Fruit fly (Drosophila melanogaster) whole organism, wandering third instar larva: ENCODE data around the gene COX6B.

Experiments
- Abd-B ChIP-seq: fragments of >200 bp; optimal IDR thresholded peaks from 2 replicates; lab custom pipeline; 2017; ENCODE audit warnings: missing biosample characterization, missing genetic modification characterization
- CG9705 ChIP-seq: fragments of 200-800 bp; sonication (Bioruptor generic); optimal IDR thresholded peaks from 2 replicates; lab custom pipeline; 2018; ENCODE audit warnings: missing biosample characterization, mild to moderate bottlenecking, missing genetic modification characterization
- Dfd ChIP-seq: fragments of >200 bp; optimal IDR thresholded peaks from 2 replicates; lab custom pipeline; 2017; ENCODE audit warnings: missing biosample characterization, missing genetic modification characterization
- Dif ChIP-seq: fragments of 200-275, 200-300 bp; sonication (Bioruptor generic); optimal IDR thresholded peaks from 2 replicates; lab custom pipeline; 2018; ENCODE audit warnings: missing biosample characterization, missing genetic modification characterization; ENCODE audit not compliant: partially characterized antibody
- GATAd ChIP-seq: sonication (Bioruptor generic); optimal IDR thresholded peaks from 2 replicates; lab custom pipeline; 2016; ENCODE audit warnings: missing biosample characterization, missing genetic modification characterization
- HLH106 ChIP-seq: fragments of 200-800 bp; optimal IDR thresholded peaks from 3 replicates; lab custom pipeline; 2019; ENCODE audit warnings: missing biosample characterization, mild to moderate bottlenecking, missing genetic modification characterization, moderate library complexity
- Hnf4 ChIP-seq: fragments of 200-800 bp; sonication (Bioruptor generic); optimal IDR thresholded peaks from 2 replicates; lab custom pipeline; 2016; ENCODE audit warnings: missing biosample characterization, mild to moderate bottlenecking, missing genetic modification characterization
- Hr78 ChIP-seq: fragments of >200 bp; optimal IDR thresholded peaks from 2 replicates; lab custom pipeline; 2017; ENCODE audit warnings: missing biosample characterization, missing genetic modification characterization
- Hr83 ChIP-seq: fragments of 200-300 bp; sonication (Bioruptor generic); optimal IDR thresholded peaks from 2 replicates; lab custom pipeline; 2016; ENCODE audit warnings: missing biosample characterization, mild to moderate bottlenecking, missing genetic modification characterization, moderate library complexity; ENCODE audit not compliant: poor library complexity, severe bottlenecking
- Jra ChIP-seq: sonication (Bioruptor generic); optimal IDR thresholded peaks from 2 replicates; lab custom pipeline; 2016; ENCODE audit warnings: missing biosample characterization, missing genetic modification characterization
- Mio ChIP-seq: sonication (Bioruptor generic); optimal IDR thresholded peaks from 2 replicates; lab custom pipeline; 2016; ENCODE audit warnings: missing biosample characterization, missing genetic modification characterization
- Myc ChIP-seq: fragments of >200 bp; optimal IDR thresholded peaks from 2 replicates; lab custom pipeline; 2017
- N ChIP-seq: fragments of >200 bp; optimal IDR thresholded peaks from 2 replicates; lab custom pipeline; 2018; ENCODE audit warnings: missing biosample characterization, missing external identifiers, missing genetic modification characterization
- OdsH ChIP-seq: fragments of 200-800 bp; sonication (Bioruptor generic); optimal IDR thresholded peaks from 2 replicates; lab custom pipeline; 2016; ENCODE audit warnings: missing biosample characterization, mild to moderate bottlenecking, missing genetic modification characterization
- Rel ChIP-seq, 2 experiments: fragments of 200-800 bp; sonication (Bioruptor generic) in 1 of 2; optimal IDR thresholded peaks; 2 replicates in 1 of 2; 3 replicates in 1 of 2; lab custom pipeline; 2016 to 2019; ENCODE audit warnings: mild to moderate bottlenecking in 2 of 2, missing biosample characterization in 2 of 2, missing genetic modification characterization in 2 of 2, moderate library complexity in 1 of 2
- Sp1 ChIP-seq: fragments of 200-800 bp; sonication (Bioruptor generic); optimal IDR thresholded peaks from 3 replicates; lab custom pipeline; 2019; ENCODE audit warnings: missing biosample characterization, mild to moderate bottlenecking, missing genetic modification characterization, moderate library complexity
- Vsx2 ChIP-seq: fragments of 200-300, 225-300 bp; sonication (Bioruptor generic); optimal IDR thresholded peaks from 2 replicates; lab custom pipeline; 2018; ENCODE audit warnings: missing biosample characterization, missing genetic modification characterization; ENCODE audit not compliant: partially characterized antibody
- br ChIP-seq: fragments of 200-800 bp; sonication (Bioruptor generic); optimal IDR thresholded peaks from 2 replicates; lab custom pipeline; 2016; ENCODE audit warnings: missing biosample characterization, missing genetic modification characterization
- brk ChIP-seq: fragments of 200-800 bp; sonication (Bioruptor generic); optimal IDR thresholded peaks from 2 replicates; lab custom pipeline; 2016; ENCODE audit warnings: missing biosample characterization, mild to moderate bottlenecking, missing genetic modification characterization
- dl ChIP-seq, 2 experiments: fragments of 175-275, 200-275 bp in 1 of 2; fragments of 200-275 bp in 1 of 2; sonication (Bioruptor generic); optimal IDR thresholded peaks; lab custom pipeline; 2018; ENCODE audit warnings: mild to moderate bottlenecking in 2 of 2, missing biosample characterization in 2 of 2, missing genetic modification characterization in 2 of 2, moderate library complexity in 2 of 2; ENCODE audit not compliant: partially characterized antibody in 2 of 2, insufficient read depth in 1 of 2
- dmrt93B ChIP-seq: fragments of 200-800 bp; sonication (Bioruptor generic); optimal IDR thresholded peaks from 2 replicates; lab custom pipeline; 2018; ENCODE audit warnings: missing biosample characterization, mild to moderate bottlenecking, missing genetic modification characterization
- dsf ChIP-seq: sonication (Bioruptor generic); optimal IDR thresholded peaks from 2 replicates; lab custom pipeline; 2016; ENCODE audit warnings: missing biosample characterization, missing genetic modification characterization, borderline replicate concordance
- ey ChIP-seq: fragments of 200-800 bp; sonication (Bioruptor generic); optimal IDR thresholded peaks from 2 replicates; lab custom pipeline; 2016; ENCODE audit warnings: missing biosample characterization, missing genetic modification characterization
- foxo ChIP-seq, 2 experiments: fragments of 200-800 bp; sonication (Bioruptor generic); optimal IDR thresholded peaks; 2 replicates in 1 of 2; 3 replicates in 1 of 2; lab custom pipeline; 2016 to 2017; ENCODE audit warnings: missing biosample characterization in 2 of 2, missing genetic modification characterization in 2 of 2
- fru ChIP-seq: fragments of 200-800 bp; sonication (Bioruptor generic); optimal IDR thresholded peaks from 3 replicates; lab custom pipeline; 2016; ENCODE audit warnings: missing biosample characterization, mild to moderate bottlenecking, missing genetic modification characterization
- h ChIP-seq: fragments of 200-800 bp; sonication (Bioruptor generic); optimal IDR thresholded peaks from 3 replicates; lab custom pipeline; 2016; ENCODE audit warnings: missing biosample characterization, mild to moderate bottlenecking, missing genetic modification characterization
- jim ChIP-seq: fragments of 175-275, 200-325 bp; sonication (Bioruptor generic); optimal IDR thresholded peaks from 2 replicates; lab custom pipeline; 2016; ENCODE audit warnings: missing biosample characterization, mild to moderate bottlenecking, missing genetic modification characterization
- lola ChIP-seq: fragments of >200 bp; optimal IDR thresholded peaks from 2 replicates; lab custom pipeline; 2017; ENCODE audit warnings: missing biosample characterization, missing genetic modification characterization
- pan ChIP-seq: fragments of >200 bp; optimal IDR thresholded peaks from 2 replicates; lab custom pipeline; 2017
- psq ChIP-seq: fragments of 200-800 bp; sonication (Bioruptor generic); optimal IDR thresholded peaks from 3 replicates; lab custom pipeline; 2017; ENCODE audit warnings: missing biosample characterization, mild to moderate bottlenecking, missing genetic modification characterization, moderate library complexity
- sage ChIP-seq: fragments of 200-800 bp; sonication (Bioruptor generic); optimal IDR thresholded peaks from 2 replicates; lab custom pipeline; 2016; ENCODE audit warnings: missing biosample characterization, mild to moderate bottlenecking, missing genetic modification characterization
- sv ChIP-seq: fragments of 200-800 bp; sonication (Bioruptor generic); optimal IDR thresholded peaks from 3 replicates; lab custom pipeline; 2016; ENCODE audit warnings: missing biosample characterization, missing genetic modification characterization
- tai ChIP-seq: sonication (Bioruptor generic); optimal IDR thresholded peaks from 2 replicates; lab custom pipeline; 2016; ENCODE audit warnings: missing biosample characterization, missing genetic modification characterization
- usp ChIP-seq: fragments of >200 bp; optimal IDR thresholded peaks from 2 replicates; lab custom pipeline; 2017; ENCODE audit warnings: missing biosample characterization, missing genetic modification characterization
- woc ChIP-seq: sonication (Bioruptor generic); optimal IDR thresholded peaks from 2 replicates; lab custom pipeline; 2016; ENCODE audit warnings: missing biosample characterization, mild to moderate bottlenecking, missing genetic modification characterization

COX6B gene

DNA sequence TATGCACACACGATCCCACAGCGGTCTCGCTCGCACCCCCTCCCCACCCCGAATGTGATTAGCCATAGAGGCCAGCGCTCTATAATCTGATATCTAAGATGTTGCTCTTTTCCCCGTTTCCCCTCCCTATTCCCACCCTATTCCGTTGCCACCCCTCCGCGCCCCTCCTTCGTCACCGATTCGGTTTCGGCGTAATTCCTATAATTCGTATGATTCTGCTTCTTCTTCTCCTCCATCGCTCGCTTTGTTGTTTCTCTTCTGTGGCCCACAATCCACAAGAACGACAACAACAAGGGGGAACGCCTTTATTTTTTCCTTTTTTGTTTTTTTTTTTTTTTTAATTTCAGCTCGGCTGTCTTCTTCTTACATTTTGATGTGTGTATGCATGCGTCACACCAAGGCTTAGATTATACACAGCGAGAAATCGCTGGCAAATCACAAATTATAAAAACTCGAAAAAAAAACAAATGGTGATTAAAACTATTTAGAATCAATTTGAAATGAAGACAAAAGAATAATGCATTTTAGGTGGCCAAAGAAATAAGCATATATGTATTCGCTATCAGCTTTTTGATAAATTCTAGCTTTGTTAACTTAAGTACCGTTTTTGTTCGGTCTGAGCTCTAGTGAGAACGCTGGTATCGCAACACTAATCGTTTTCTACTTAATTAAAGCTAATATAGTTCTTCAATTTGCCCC lies 25.8 kb upstream of the COX6B start (continued):
- peak; percentile 61 for TF ChIP-seq Sp1 (GFP tag; lab: Kevin White, UChicago)
- TF ChIP-seq Dfd (GFP tag; lab: Kevin White, UChicago): no peak
- peak in 1 of 2 experiments; percentile 68 for TF ChIP-seq foxo (GFP tag; optimal IDR thresholded peaks at IDR 0.05; lab: Kevin White, UChicago)
- TF ChIP-seq brk (GFP tag; lab: Kevin White, UChicago): no peak
- TF ChIP-seq h (GFP tag; lab: Kevin White, UChicago): peak; percentile 72
- no peak for TF ChIP-seq Myc (lab: Kevin White, UChicago)
- TF ChIP-seq sv (GFP tag; lab: Kevin White, UChicago): no peak
- TF ChIP-seq dmrt93B: peak; percentile 36

dm6 chrX:19765490-19766212 lies 21.5 kb upstream of the COX6B start:
- TF ChIP-seq sv (GFP tag; lab: Kevin White, UChicago): no peak
- no peak for TF ChIP-seq h (GFP tag; lab: Kevin White, UChicago)
- no peak for TF ChIP-seq Sp1 (GFP tag; lab: Kevin White, UChicago)
- TF ChIP-seq sage (GFP tag; lab: Kevin White, UChicago): no peak
- no peak for TF ChIP-seq Mio (GFP tag; lab: Kevin White, UChicago)
- TF ChIP-seq GATAd (GFP tag; lab: Kevin White, UChicago): no peak

- TF ChIP-seq brk (GFP tag; lab: Kevin White, UChicago): no peak
- TF ChIP-seq jim: no peak
- no peak for TF ChIP-seq Rel (GFP tag; optimal IDR thresholded peaks at IDR 0.05; lab: Kevin White, UChicago)
- no peak for TF ChIP-seq Rel (tag; optimal IDR thresholded peaks at IDR 0.05; lab: Kevin White, UChicago)
- TF ChIP-seq GATAd (GFP tag; lab: Kevin White, UChicago): no peak
- no peak for TF ChIP-seq h (GFP tag; lab: Kevin White, UChicago)
- no peak for TF ChIP-seq lola (GFP tag; lab: Kevin White, UChicago)
- TF ChIP-seq Mio (GFP tag; lab: Kevin White, UChicago): no peak
- no peak for TF ChIP-seq dsf (GFP tag; lab: Kevin White, UChicago)
- no peak for TF ChIP-seq psq
- TF ChIP-seq Vsx2 (GFP tag; lab: Kevin White, UChicago): no peak
- no peak for TF ChIP-seq Dif (GFP tag; lab: Kevin White, UChicago)
- no peak for TF ChIP-seq Jra (GFP tag; lab: Kevin White, UChicago)
- no peak for TF ChIP-seq woc (GFP tag; lab: Kevin White, UChicago)
These were observed 20.8 kb upstream of the COX6B start, which contains the start of gene CG12702 for dm6 chrX:19764824-19765489. Gene CG12702 (minus strand): TSS chrX:19764874.

DNA sequence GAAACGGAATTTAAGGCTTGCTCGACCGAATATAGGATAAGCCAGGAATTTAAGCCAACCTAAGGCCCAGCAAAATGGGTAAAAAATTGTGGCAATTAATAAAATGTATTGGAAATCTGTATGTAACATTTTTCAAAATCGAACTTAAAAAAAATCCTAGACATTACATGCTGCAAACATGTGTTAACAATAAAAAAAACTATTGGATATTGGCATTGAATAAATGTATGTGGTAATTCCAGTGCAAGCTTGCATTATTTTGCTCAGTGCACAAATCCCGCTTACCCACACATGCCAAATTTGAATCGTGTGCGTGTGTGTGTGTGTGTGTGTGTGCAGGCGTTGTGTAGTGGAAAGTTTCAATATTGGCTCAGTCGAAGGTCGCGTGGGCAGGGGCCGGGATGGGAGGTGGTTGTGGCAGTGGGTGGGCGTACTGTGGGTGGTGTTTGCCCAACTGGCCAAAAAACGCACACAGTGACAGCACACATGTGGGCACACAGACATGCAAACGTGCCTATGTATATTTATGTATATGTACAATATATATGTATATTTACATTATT lies 19.4 kb upstream of the COX6B start:
- TF ChIP-seq Rel (GFP tag; optimal IDR thresholded peaks at IDR 0.05; lab: Kevin White, UChicago): no peak
- TF ChIP-seq Rel (tag; optimal IDR thresholded peaks at IDR 0.05; lab: Kevin White, UChicago): no peak
- peak; percentile 3 for TF ChIP-seq fru (GFP tag; lab: Kevin White, UChicago)
- peak; percentile 13 for TF ChIP-seq ey (GFP tag; lab: Kevin White, UChicago)
- no peak for TF ChIP-seq CG9705
- TF ChIP-seq brk (GFP tag; lab: Kevin White, UChicago): no peak
- no peak for TF ChIP-seq pan (lab: Kevin White, UChicago)
- TF ChIP-seq Dif (GFP tag; lab: Kevin White, UChicago): no peak
- TF ChIP-seq Hnf4 (GFP tag; lab: Kevin White, UChicago): no peak
- TF ChIP-seq OdsH (GFP tag; lab: Kevin White, UChicago): no peak
- TF ChIP-seq Mio (GFP tag; lab: Kevin White, UChicago): no peak
- TF ChIP-seq GATAd (GFP tag; lab: Kevin White, UChicago): no peak
- no peak for TF ChIP-seq lola (GFP tag; lab: Kevin White, UChicago)
- TF ChIP-seq Jra (GFP tag; lab: Kevin White, UChicago): no peak
- TF ChIP-seq tai (GFP tag; lab: Kevin White, UChicago): no peak
- TF ChIP-seq Abd-B: no peak
- TF ChIP-seq h (GFP tag; lab: Kevin White, UChicago): peak; percentile 12
- no peak for TF ChIP-seq Hr78 (GFP tag; lab: Kevin White, UChicago)
- TF ChIP-seq sage (GFP tag; lab: Kevin White, UChicago): no peak
- TF ChIP-seq Sp1 (GFP tag; lab: Kevin White, UChicago): no peak
- TF ChIP-seq woc (GFP tag; lab: Kevin White, UChicago): no peak
- no peak for TF ChIP-seq br (GFP tag; lab: Kevin White, UChicago)
- TF ChIP-seq Myc (lab: Kevin White, UChicago): no peak
- TF ChIP-seq HLH106 (tag; lab: Kevin White, UChicago): no peak
- TF ChIP-seq N (GFP tag; lab: Kevin White, UChicago): no peak
- TF ChIP-seq dmrt93B: no peak
- TF ChIP-seq psq: no peak
- TF ChIP-seq Hr83 (GFP tag; lab: Kevin White, UChicago): no peak
- no peak for TF ChIP-seq jim
- TF ChIP-seq sv (GFP tag; lab: Kevin White, UChicago): no peak
- TF ChIP-seq usp (GFP tag; lab: Kevin White, UChicago): no peak
- TF ChIP-seq Vsx2 (GFP tag; lab: Kevin White, UChicago): no peak
- TF ChIP-seq dl (GFP tag; optimal IDR thresholded peaks at IDR 0.05; lab: Kevin White, UChicago; ENCODE audit: insufficient read depth in 1 of 2, partially characterized antibody in 2 of 2): no peak
- TF ChIP-seq dsf (GFP tag; lab: Kevin White, UChicago): no peak
